Worm (Caenorhabditis elegans) whole organism, early embryonic: ENCODE data around the gene Y17G9B.8.

Experiments used
- hnd-1 ChIP-seq: sonication (generic microtip); optimal IDR thresholded peaks from 2 replicates; lab custom pipeline; 2016; ENCODE audit warnings: missing genetic modification characterization, missing compliant biosample characterization
- tbx-11 ChIP-seq: fragments of 200-800 bp; sonication (Bioruptor generic); IDR thresholded peaks from 2 replicates; pipeline ENCODE4 v1.3.6; 2022; ENCODE audit warnings: missing genetic modification characterization, missing compliant biosample characterization

- TF ChIP-seq tbx-11 (GFP tag; lab: Robert Waterston, UW) (no peak), hnd-1 (tag; lab: Kevin White, UChicago) (no peak)
These were observed 40.5 kb upstream of the Y17G9B.8 start, which contains the start of gene eor-1 for ce11 chrIV:4799114-4799513.
